Fruit fly (Drosophila melanogaster) whole organism: Measurements from ENCODE around the gene Mccc1.

ENCODE experiments used
- CG8478 ChIP-seq: fragments of >200 bp; optimal IDR thresholded peaks from 2 replicates; lab custom pipeline; 2018; ENCODE audit warnings: inconsistent platforms
- Dll ChIP-seq: fragments of >200 bp; optimal IDR thresholded peaks from 2 replicates; lab custom pipeline; 2017
- EcR ChIP-seq, 2 experiments: fragments of >200 bp; optimal IDR thresholded peaks; 2 replicates each; lab custom pipeline; 2017; ENCODE audit warnings: missing biosample characterization in 2 of 2, missing genetic modification characterization in 2 of 2, missing genetic modification reagents in 2 of 2
- pan ChIP-seq: fragments of >200 bp; optimal IDR thresholded peaks from 2 replicates; lab custom pipeline; 2017
- usp ChIP-seq: fragments of >200 bp; optimal IDR thresholded peaks from 2 replicates; lab custom pipeline; 2017; ENCODE audit warnings: missing biosample characterization, missing genetic modification characterization, mixed read lengths

- TF ChIP-seq pan = no peak
- TF ChIP-seq CG8478 (lab: Kevin White, UChicago) = no peak
- TF ChIP-seq Dll (lab: Kevin White, UChicago) = peak; percentile 77
- no peak for TF ChIP-seq usp (GFP tag; lab: Kevin White, UChicago)
- no peak for TF ChIP-seq EcR (GFP tag; optimal IDR thresholded peaks at IDR 0.05; lab: Kevin White, UChicago)
Observed at dm6 chr3R:31777482-31778165, 16.1 kb downstream of the Mccc1 start.
